Fruit fly (Drosophila melanogaster): Measurements from ENCODE around the gene CG31546.

The CG31546 gene

dm6 chr3R:5610656-5611055 lies 24.8 kb downstream of the CG31546 start:
- no peak for TF ChIP-seq ham (GFP tag; IDR thresholded peaks at IDR 0.05)
- no peak for TF ChIP-seq CG5953 (GFP tag; IDR thresholded peaks at IDR 0.05)
- TF ChIP-seq sens (GFP tag): peak; percentile 9
- TF ChIP-seq CG8388 (GFP tag; optimal IDR thresholded peaks at IDR 0.05): no peak
- TF ChIP-seq ato (GFP tag; IDR thresholded peaks at IDR 0.05; ENCODE audit: partially characterized antibody): no peak
- TF ChIP-seq CG1602 (GFP tag; optimal IDR thresholded peaks at IDR 0.05): no peak
- no peak for TF ChIP-seq gcm2 (GFP tag; optimal IDR thresholded peaks at IDR 0.05)
- TF ChIP-seq sug (tag; optimal IDR thresholded peaks at IDR 0.05): peak; percentile 88
- TF ChIP-seq Pdp1 (GFP tag; optimal IDR thresholded peaks at IDR 0.05): peak in 1 of 2 experiments; percentile 91
- no peak for TF ChIP-seq CG16779 (GFP tag; IDR thresholded peaks at IDR 0.05)
- TF ChIP-seq exex (tag; optimal IDR thresholded peaks at IDR 0.05): peak; percentile 55
- no peak for TF ChIP-seq CG31388 (GFP tag; optimal IDR thresholded peaks at IDR 0.05)
- no peak for TF ChIP-seq Dbx (GFP tag; IDR thresholded peaks at IDR 0.05)
- TF ChIP-seq CG13424 (tag; optimal IDR thresholded peaks at IDR 0.05): no peak
- TF ChIP-seq mld (GFP tag; IDR thresholded peaks at IDR 0.05; ENCODE audit: partially characterized antibody): no peak

- TF ChIP-seq Dfd (GFP tag; optimal IDR thresholded peaks at IDR 0.05): peak in 1 of 2 experiments; percentile 73
- TF ChIP-seq wor (GFP tag; IDR thresholded peaks at IDR 0.05): no peak
- no peak for TF ChIP-seq ranshi (GFP tag; IDR thresholded peaks at IDR 0.05)
- no peak for TF ChIP-seq cato (GFP tag; optimal IDR thresholded peaks at IDR 0.05; ENCODE audit: borderline replicate concordance)
- no peak for TF ChIP-seq CG9215 (GFP tag; IDR thresholded peaks at IDR 0.05)
- no peak for TF ChIP-seq slp2 (GFP tag; optimal IDR thresholded peaks at IDR 0.05)
- 0 out of 2 replicates have a peak, but pooled peaks have one; percentile 12 for TF ChIP-seq inv (GFP tag; IDR thresholded peaks at IDR 0.05; ENCODE audit: partially characterized antibody)
- no peak for TF ChIP-seq Adf1 (GFP tag; IDR thresholded peaks at IDR 0.05)
- TF ChIP-seq Med (GFP tag): peak; percentile 52
- no peak for TF ChIP-seq stc (GFP tag; IDR thresholded peaks at IDR 0.05)
- TF ChIP-seq CG1233 (GFP tag; optimal IDR thresholded peaks at IDR 0.05): no peak
- TF ChIP-seq CG2875 (GFP tag; optimal IDR thresholded peaks at IDR 0.05): no peak
- TF ChIP-seq Dref (GFP tag; IDR thresholded peaks at IDR 0.05): no peak
- TF ChIP-seq CG11093 (GFP tag; IDR thresholded peaks at IDR 0.05): 0 out of 3 replicates have a peak, but pooled peaks have one; percentile 40
- no peak for TF ChIP-seq CG2120 (GFP tag; optimal IDR thresholded peaks at IDR 0.05)
- TF ChIP-seq CG8478 (optimal IDR thresholded peaks at IDR 0.05): peak; percentile 59
- no peak for TF ChIP-seq ttk (GFP tag; IDR thresholded peaks at IDR 0.05)
- no peak for TF ChIP-seq zfh1 (GFP tag; IDR thresholded peaks at IDR 0.05)
- TF ChIP-seq tin (GFP tag; optimal IDR thresholded peaks at IDR 0.05): no peak
- no peak for TF ChIP-seq CG13123 (GFP tag; optimal IDR thresholded peaks at IDR 0.05)
- TF ChIP-seq Dll (GFP tag; IDR thresholded peaks at IDR 0.05; ENCODE audit: partially characterized antibody): no peak
- 0 out of 3 replicates have a peak, but pooled peaks have one; percentile 25 for TF ChIP-seq ci (GFP tag; IDR thresholded peaks at IDR 0.05)
- TF ChIP-seq lov (optimal IDR thresholded peaks at IDR 0.05): no peak
- no peak for TF ChIP-seq lov (GFP tag; IDR thresholded peaks at IDR 0.05)
- no peak for TF ChIP-seq mirr (GFP tag; optimal IDR thresholded peaks at IDR 0.05)
- TF ChIP-seq Ada2b (GFP tag; IDR thresholded peaks at IDR 0.05): no peak
- TF ChIP-seq al (GFP tag; IDR thresholded peaks at IDR 0.05): no peak
- 0 out of 2 replicates have a peak, but pooled peaks have one; percentile 18 for TF ChIP-seq CG16779 (GFP tag; IDR thresholded peaks at IDR 0.05)
- TF ChIP-seq CG11456 (GFP tag; IDR thresholded peaks at IDR 0.05): 0 out of 3 replicates have a peak, but pooled peaks have one; percentile 32
- no peak for TF ChIP-seq Dek (tag; optimal IDR thresholded peaks at IDR 0.05)
- no peak for TF ChIP-seq croc (GFP tag; conservative IDR thresholded peaks at IDR 0.05)
- TF ChIP-seq CG32767 (GFP tag; IDR thresholded peaks at IDR 0.05): no peak
- no peak for TF ChIP-seq CG7839 (tag; optimal IDR thresholded peaks at IDR 0.05)
- TF ChIP-seq Dbx (GFP tag; IDR thresholded peaks at IDR 0.05): no peak
- no peak for TF ChIP-seq psq (GFP tag; optimal IDR thresholded peaks at IDR 0.05)
Measured at dm6 chr3R:5608422-5608821, 27.0 kb downstream of the CG31546 start.
